Fruit fly (Drosophila melanogaster): Measurements from ENCODE around the gene Frl.

The Frl gene

dm6 chr3L:14053073-14053643 is at the start of gene Frl, which contains the start of gene CG13484 (continued):
- TF ChIP-seq ara (GFP tag; IDR thresholded peaks at IDR 0.05): no peak
- TF ChIP-seq inv (GFP tag; IDR thresholded peaks at IDR 0.05; ENCODE audit: partially characterized antibody): peak; percentile 40; the same call in 1 of the 2 replicates
- peak; percentile 90 for TF ChIP-seq CG4360 (GFP tag; IDR thresholded peaks at IDR 0.05)
- peak; percentile 71 for TF ChIP-seq CG13894 (tag; optimal IDR thresholded peaks at IDR 0.05)
- no peak for TF ChIP-seq CG8089 (GFP tag; optimal IDR thresholded peaks at IDR 0.05)
- peak; percentile 33; the same call in 1 of the 2 replicates for TF ChIP-seq crol (GFP tag; IDR thresholded peaks at IDR 0.05)
- no peak for TF ChIP-seq MTF-1 (GFP tag; optimal IDR thresholded peaks at IDR 0.05; ENCODE audit: borderline replicate concordance)
- peak in 1 of 2 experiments; percentile 15 for TF ChIP-seq chif (GFP tag; optimal IDR thresholded peaks at IDR 0.05)
- peak; percentile 100 for TF ChIP-seq gfzf (GFP tag; optimal IDR thresholded peaks at IDR 0.05)
- TF ChIP-seq Mes4 (GFP tag; optimal IDR thresholded peaks at IDR 0.05): peak; percentile 43
- no peak for TF ChIP-seq CG2129 (GFP tag; IDR thresholded peaks at IDR 0.05; ENCODE audit: partially characterized antibody)
- TF ChIP-seq oc (tag; optimal IDR thresholded peaks at IDR 0.05): peak; percentile 15
- peak; percentile 85 for TF ChIP-seq CG33213 (GFP tag; optimal IDR thresholded peaks at IDR 0.05)
- peak; percentile 1 for TF ChIP-seq CG4424 (GFP tag; optimal IDR thresholded peaks at IDR 0.05)
- TF ChIP-seq CG2199 (GFP tag; IDR thresholded peaks at IDR 0.05): no peak
- no peak for TF ChIP-seq ham (GFP tag; IDR thresholded peaks at IDR 0.05)
- peak; percentile 39 for TF ChIP-seq Bdp1 (GFP tag; optimal IDR thresholded peaks at IDR 0.05)
- peak; percentile 68 for TF ChIP-seq ewg (GFP tag; optimal IDR thresholded peaks at IDR 0.05)
- TF ChIP-seq CG10147 (GFP tag; optimal IDR thresholded peaks at IDR 0.05): peak; percentile 39
- TF ChIP-seq otp (GFP tag; IDR thresholded peaks at IDR 0.05): peak; percentile 55; the same call in 1 of the 3 replicates
- TF ChIP-seq Hsf (GFP tag; optimal IDR thresholded peaks at IDR 0.05): peak; percentile 7
- peak; percentile 67 for TF ChIP-seq stwl (tag; optimal IDR thresholded peaks at IDR 0.05)
- 0 out of 2 replicates have a peak, but pooled peaks have one; percentile 9 for TF ChIP-seq Adf1 (GFP tag; IDR thresholded peaks at IDR 0.05)
- peak; percentile 26 for TF ChIP-seq CG12391 (tag; optimal IDR thresholded peaks at IDR 0.05)
- no peak for TF ChIP-seq CG8765 (GFP tag; IDR thresholded peaks at IDR 0.05)
- TF ChIP-seq Abd-B (GFP tag; optimal IDR thresholded peaks at IDR 0.05): peak; percentile 72
- peak; percentile 61 for TF ChIP-seq PHDP (tag; optimal IDR thresholded peaks at IDR 0.05)
- peak; percentile 22 for TF ChIP-seq salm (tag; optimal IDR thresholded peaks at IDR 0.05)
- peak; percentile 2 for TF ChIP-seq CG7745 (tag; optimal IDR thresholded peaks at IDR 0.05)
- TF ChIP-seq Nf-YB (GFP tag; optimal IDR thresholded peaks at IDR 0.05): peak; percentile 53
- TF ChIP-seq Dp (GFP tag; optimal IDR thresholded peaks at IDR 0.05): peak; percentile 67
- TF ChIP-seq CG13424 (tag; optimal IDR thresholded peaks at IDR 0.05): peak; percentile 34
- TF ChIP-seq cg (GFP tag; optimal IDR thresholded peaks at IDR 0.05): peak; percentile 96
- TF ChIP-seq bigmax (GFP tag; optimal IDR thresholded peaks at IDR 0.05): peak; percentile 12
- no peak for TF ChIP-seq CG8281 (tag; optimal IDR thresholded peaks at IDR 0.05)
- TF ChIP-seq amos (GFP tag; IDR thresholded peaks at IDR 0.05; ENCODE audit: partially characterized antibody): peak; percentile 58; the same call in 1 of the 2 replicates
- peak; percentile 59 for TF ChIP-seq Mad (GFP tag; optimal IDR thresholded peaks at IDR 0.05)
- TF ChIP-seq HHEX (GFP tag; optimal IDR thresholded peaks at IDR 0.05): no peak
- TF ChIP-seq CG15601 (tag; optimal IDR thresholded peaks at IDR 0.05): peak; percentile 42
- peak; percentile 13 for TF ChIP-seq dmrt11E (tag; optimal IDR thresholded peaks at IDR 0.05)
- peak; percentile 32 for TF ChIP-seq scrt (GFP tag; optimal IDR thresholded peaks at IDR 0.05)
- no peak for TF ChIP-seq dimm (GFP tag; IDR thresholded peaks at IDR 0.05)
- TF ChIP-seq CG17328 (GFP tag; IDR thresholded peaks at IDR 0.05): peak; percentile 39
- TF ChIP-seq dm (GFP tag; optimal IDR thresholded peaks at IDR 0.05): peak; percentile 70
- peak; percentile 33; the same call in 1 of the 4 replicates for TF ChIP-seq Gug (GFP tag; IDR thresholded peaks at IDR 0.05)
- TF ChIP-seq al (GFP tag; IDR thresholded peaks at IDR 0.05): no peak
- TF ChIP-seq CG9727 (GFP tag; optimal IDR thresholded peaks at IDR 0.05): peak; percentile 58
- no peak for TF ChIP-seq fd3F (GFP tag; optimal IDR thresholded peaks at IDR 0.05)
- peak; percentile 93 for TF ChIP-seq Med (GFP tag)
